Worm (Caenorhabditis elegans): ENCODE results near the gene C56E6.7.

Gene C56E6.7

ce11 chrII:6522622-6523254 is 6.4 kb downstream of the C56E6.7 start:
- TF ChIP-seq pqm-1 (tag; optimal IDR thresholded peaks at IDR 0.05) (peak; percentile 25), zag-1 (tag; optimal IDR thresholded peaks at IDR 0.05) (no peak), R02D3.7 (tag; optimal IDR thresholded peaks at IDR 0.05) (no peak), nhr-43 (tag; optimal IDR thresholded peaks at IDR 0.05; ENCODE audit: poor library complexity, severe bottlenecking) (peak; percentile 19), nhr-25 (tag; optimal IDR thresholded peaks at IDR 0.05) (peak; percentile 65), ZK546.5 (tag; optimal IDR thresholded peaks at IDR 0.05) (no peak), nhr-76 (tag; optimal IDR thresholded peaks at IDR 0.05) (no peak), hmg-11 (tag; optimal IDR thresholded peaks at IDR 0.05) (no peak), nhr-237 (tag; optimal IDR thresholded peaks at IDR 0.05) (no peak), lin-39 (tag; optimal IDR thresholded peaks at IDR 0.05) (peak; percentile 30)

ce11 chrII:6523940-6524339 is 7.6 kb downstream of the C56E6.7 start:
- TF ChIP-seq zag-1 (tag; optimal IDR thresholded peaks at IDR 0.05) (no peak), unc-62 (GFP tag; optimal IDR thresholded peaks at IDR 0.05) (no peak), ztf-11 (tag; optimal IDR thresholded peaks at IDR 0.05) (no peak)

ce11 chrII:6524501-6524977 is 8.2 kb downstream of the C56E6.7 start, which contains the start of gene C56E6.2:
TSS of gene C56E6.2 (plus strand) at chrII:6524927.
- TF ChIP-seq pqm-1 (tag; optimal IDR thresholded peaks at IDR 0.05): peak; percentile 28
- peak; percentile 57 for TF ChIP-seq elt-2 (tag; optimal IDR thresholded peaks at IDR 0.05)
- TF ChIP-seq R02D3.7 (tag; optimal IDR thresholded peaks at IDR 0.05): no peak

DNA sequence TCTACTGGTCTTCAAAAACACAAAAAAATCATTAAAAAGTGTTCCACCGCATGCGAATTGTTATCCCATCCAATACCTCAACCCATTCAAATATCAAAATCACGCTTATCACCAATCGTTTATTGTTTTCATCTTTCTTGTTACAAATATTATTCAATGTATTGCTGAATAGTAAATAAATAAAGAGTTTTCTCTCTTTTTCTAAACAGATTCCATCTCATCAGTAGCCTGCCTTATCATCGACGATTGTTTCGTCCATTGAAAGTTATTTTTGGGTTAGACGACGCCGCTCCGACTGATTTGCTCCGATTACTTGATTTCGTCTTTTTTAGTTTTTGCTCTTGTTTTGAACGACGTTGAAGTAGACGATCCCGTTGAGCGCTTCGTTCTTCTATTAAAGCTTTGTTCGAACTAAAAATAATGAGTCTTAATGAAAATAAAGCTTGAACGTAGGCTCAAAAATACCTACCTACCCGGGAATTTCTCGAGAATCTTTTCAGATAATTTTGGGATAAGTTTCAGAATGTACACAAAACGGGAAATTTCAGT is 9.8 kb downstream of the C56E6.7 start:
- no peak for TF ChIP-seq elt-1 (tag; optimal IDR thresholded peaks at IDR 0.05)
- no peak for TF ChIP-seq R02D3.7 (tag; optimal IDR thresholded peaks at IDR 0.05)
- TF ChIP-seq ceh-82 (tag; optimal IDR thresholded peaks at IDR 0.05): no peak
- no peak for TF ChIP-seq unc-39 (tag; optimal IDR thresholded peaks at IDR 0.05)
- TF ChIP-seq lsy-12 (tag; optimal IDR thresholded peaks at IDR 0.05): no peak
- peak; percentile 1 for TF ChIP-seq elt-2 (tag; optimal IDR thresholded peaks at IDR 0.05)
- TF ChIP-seq fkh-10 (GFP tag; optimal IDR thresholded peaks at IDR 0.05): no peak
- TF ChIP-seq egl-27 (tag; optimal IDR thresholded peaks at IDR 0.05): no peak
- TF ChIP-seq snpc-4 (tag; optimal IDR thresholded peaks at IDR 0.05): no peak
- TF ChIP-seq pha-4 (tag; optimal IDR thresholded peaks at IDR 0.05): peak; percentile 1
- TF ChIP-seq egl-5 (tag; optimal IDR thresholded peaks at IDR 0.05): no peak
- TF ChIP-seq nhr-25 (tag; optimal IDR thresholded peaks at IDR 0.05): no peak
- TF ChIP-seq aly-2 (tag; optimal IDR thresholded peaks at IDR 0.05): no peak
- TF ChIP-seq ama-1 (optimal IDR thresholded peaks at IDR 0.05): peak; percentile 67
- TF ChIP-seq ztf-11 (tag; optimal IDR thresholded peaks at IDR 0.05): no peak
- TF ChIP-seq ceh-28 (tag; optimal IDR thresholded peaks at IDR 0.05): peak; percentile 30
- TF ChIP-seq nhr-43 (tag; optimal IDR thresholded peaks at IDR 0.05; ENCODE audit: poor library complexity, severe bottlenecking): no peak
- TF ChIP-seq nhr-67 (tag; optimal IDR thresholded peaks at IDR 0.05): no peak

ce11 chrII:6528629-6529028 is 12.3 kb downstream of the C56E6.7 start, which contains the start of gene C56E6.4:
TSS of gene C56E6.4 (minus strand) at chrII:6528729.
- no peak for TF ChIP-seq nhr-11 (tag; optimal IDR thresholded peaks at IDR 0.05)
- no peak for TF ChIP-seq egl-27 (tag; optimal IDR thresholded peaks at IDR 0.05)
- TF ChIP-seq nhr-67 (tag; optimal IDR thresholded peaks at IDR 0.05): no peak
- TF ChIP-seq zag-1 (tag; optimal IDR thresholded peaks at IDR 0.05): no peak
- no peak for TF ChIP-seq ama-1 (optimal IDR thresholded peaks at IDR 0.05)
- no peak for TF ChIP-seq fkh-2 (tag; optimal IDR thresholded peaks at IDR 0.05)
- no peak for TF ChIP-seq aly-2 (tag; optimal IDR thresholded peaks at IDR 0.05)
- TF ChIP-seq nhr-77 (tag; optimal IDR thresholded peaks at IDR 0.05): no peak

ce11 chrII:6531527-6531926 is 15.2 kb downstream of the C56E6.7 start, which contains the start of gene abch-1:
TSS of gene abch-1 (minus strand) at chrII:6531627.
- TF ChIP-seq tbx-2 (tag; optimal IDR thresholded peaks at IDR 0.05) (no peak), ceh-28 (tag; optimal IDR thresholded peaks at IDR 0.05) (no peak), ceh-82 (tag; optimal IDR thresholded peaks at IDR 0.05) (no peak)

All from whole organism, L3 larva.